Worm (Caenorhabditis elegans): ENCODE data around the gene skr-13.

The skr-13 gene

DNA sequence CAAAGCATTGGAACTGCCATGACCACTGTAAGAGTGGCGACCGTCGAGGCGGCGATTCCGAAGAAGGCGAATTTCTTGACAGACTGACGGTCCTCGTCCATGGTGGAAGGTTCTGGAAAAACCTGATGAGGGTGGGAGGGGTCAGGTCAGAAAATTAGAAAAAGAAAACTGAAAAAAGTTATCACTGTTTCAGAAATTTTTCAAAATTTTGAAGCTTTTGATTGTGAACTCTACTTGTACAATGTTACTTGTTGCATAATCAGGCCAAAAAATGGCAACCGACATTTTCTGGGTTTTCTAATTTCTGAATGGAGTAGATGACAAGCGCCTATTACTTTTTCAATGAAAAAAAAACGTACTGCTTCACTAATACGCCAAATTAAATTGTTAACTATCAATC, 21.2 kb upstream of the skr-13 start, which contains the start of gene col-138:
col-138 (minus strand) TSS at position 101 of the 400 bp plus-strand sequence.
- TF ChIP-seq ctbp-1 (GFP tag; IDR thresholded peaks at IDR 0.05) (0 out of 2 replicates have a peak, but pooled peaks have one; percentile 13), R02D3.7 (tag; optimal IDR thresholded peaks at IDR 0.05) (no peak), T26A8.4 (GFP tag; IDR thresholded peaks at IDR 0.05) (peak; percentile 50; the same call in 1 of the 2 replicates)

DNA sequence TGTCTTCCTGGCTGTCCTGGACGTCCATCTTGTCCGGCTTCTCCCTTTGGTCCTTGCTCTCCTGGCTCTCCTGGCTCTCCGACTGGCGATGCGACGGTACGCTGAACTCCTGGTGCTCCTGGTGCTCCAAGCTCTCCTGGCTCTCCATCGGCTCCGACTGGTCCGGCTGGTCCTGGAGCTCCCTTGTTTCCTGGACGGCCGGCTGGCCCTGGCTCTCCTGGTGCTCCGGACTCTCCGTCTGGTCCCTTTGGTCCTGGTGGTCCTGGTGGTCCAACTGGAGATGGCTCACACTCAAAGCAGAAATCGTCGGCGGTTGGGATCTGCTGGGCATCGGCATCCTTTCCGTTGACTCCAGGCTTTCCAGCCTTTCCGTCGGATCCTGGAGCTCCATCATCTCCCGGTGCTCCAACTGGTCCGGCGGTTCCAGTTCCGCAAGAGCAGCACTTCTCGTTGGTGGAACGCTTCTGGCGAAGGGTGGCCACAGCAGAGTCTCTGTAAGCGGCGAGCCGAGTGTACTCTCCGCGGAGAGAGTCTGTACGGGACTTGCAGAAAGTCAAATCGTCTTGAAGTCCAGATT, 20.7 kb upstream of the skr-13 start:
- no peak for TF ChIP-seq hlh-11 (tag; optimal IDR thresholded peaks at IDR 0.05)
- no peak for TF ChIP-seq fos-1 (tag; optimal IDR thresholded peaks at IDR 0.05)
- no peak for TF ChIP-seq nhr-11 (tag; optimal IDR thresholded peaks at IDR 0.05)
- TF ChIP-seq sdz-12 (GFP tag; optimal IDR thresholded peaks at IDR 0.05) = peak; percentile 26
- 0 out of 2 replicates have a peak, but pooled peaks have one; percentile 18 for TF ChIP-seq arid-1 (GFP tag; conservative IDR thresholded peaks at IDR 0.05)
- no peak for TF ChIP-seq saeg-2 (GFP tag; IDR thresholded peaks at IDR 0.05)
- no peak for TF ChIP-seq spr-1 (tag; optimal IDR thresholded peaks at IDR 0.05)
- no peak for TF ChIP-seq nhr-77 (tag; optimal IDR thresholded peaks at IDR 0.05)
- no peak for TF ChIP-seq unc-62 (GFP tag; optimal IDR thresholded peaks at IDR 0.05 in 1 of 2)
- TF ChIP-seq unc-62 (tag; optimal IDR thresholded peaks at IDR 0.05) = no peak
- peak; percentile 33; the same call in 1 of the 2 replicates for TF ChIP-seq pha-4 (GFP tag; IDR thresholded peaks at IDR 0.05)
- TF ChIP-seq pha-4 (tag; optimal IDR thresholded peaks at IDR 0.05) = no peak
- TF ChIP-seq mxl-3 (GFP tag; optimal IDR thresholded peaks at IDR 0.05) = no peak
- 0 out of 2 replicates have a peak, but pooled peaks have one; percentile 5 for TF ChIP-seq T26A8.4 (GFP tag; IDR thresholded peaks at IDR 0.05)
- peak; percentile 29 for TF ChIP-seq nhr-102 (tag; optimal IDR thresholded peaks at IDR 0.05)
- TF ChIP-seq set-16 (GFP tag; IDR thresholded peaks at IDR 0.05) = peak; percentile 99
- TF ChIP-seq nhr-41 (GFP tag; IDR thresholded peaks at IDR 0.05) = no peak
- no peak for TF ChIP-seq skn-1 (tag; optimal IDR thresholded peaks at IDR 0.05)
- no peak for TF ChIP-seq zip-11 (GFP tag; IDR thresholded peaks at IDR 0.05)
- no peak for TF ChIP-seq ztf-7 (tag; optimal IDR thresholded peaks at IDR 0.05)
- no peak for TF ChIP-seq unc-39 (tag; optimal IDR thresholded peaks at IDR 0.05)
- TF ChIP-seq vab-7 (GFP tag; IDR thresholded peaks at IDR 0.05) = no peak
- TF ChIP-seq zfp-2 (tag; optimal IDR thresholded peaks at IDR 0.05) = no peak
- TF ChIP-seq dpl-1 (GFP tag; optimal IDR thresholded peaks at IDR 0.05) = no peak
- TF ChIP-seq daf-8 (GFP tag; IDR thresholded peaks at IDR 0.05) = no peak
- no peak for TF ChIP-seq nhr-25 (tag; optimal IDR thresholded peaks at IDR 0.05; ENCODE audit: borderline replicate concordance, insufficient read depth)
- no peak for TF ChIP-seq nhr-237 (tag; optimal IDR thresholded peaks at IDR 0.05)
- no peak for TF ChIP-seq nhr-48 (tag; optimal IDR thresholded peaks at IDR 0.05)
- no peak for TF ChIP-seq ceh-28 (tag; optimal IDR thresholded peaks at IDR 0.05)
- no peak for TF ChIP-seq nhr-6 (tag; optimal IDR thresholded peaks at IDR 0.05)
- no peak for TF ChIP-seq tra-1 (GFP tag; IDR thresholded peaks at IDR 0.05)

DNA sequence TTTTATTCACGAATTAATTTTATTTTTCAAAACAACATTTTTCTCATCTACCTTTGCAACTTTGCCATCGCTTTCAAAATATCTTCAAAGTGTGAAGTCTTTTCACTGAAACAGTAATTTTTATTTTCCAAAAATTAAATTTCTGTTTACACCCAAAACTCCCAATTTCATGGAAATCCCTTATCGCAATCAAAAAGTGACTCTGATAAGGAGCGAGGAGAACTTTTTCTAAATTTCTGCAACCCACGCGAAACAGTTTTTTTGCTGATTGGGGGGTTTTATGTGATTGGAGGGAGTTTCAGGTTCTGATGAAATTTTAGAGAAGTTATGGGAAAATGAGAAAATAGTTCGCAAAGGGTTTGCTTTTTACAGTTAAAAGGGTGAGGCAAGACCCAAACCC, 17.1 kb upstream of the skr-13 start:
- TF ChIP-seq pha-4 (GFP tag; IDR thresholded peaks at IDR 0.05) (no peak), pha-4 (tag; optimal IDR thresholded peaks at IDR 0.05) (no peak), daf-16 (GFP tag; optimal IDR thresholded peaks at IDR 0.05) (no peak), daf-16 (tag; optimal IDR thresholded peaks at IDR 0.05) (peak; percentile 61), pqm-1 (tag; optimal IDR thresholded peaks at IDR 0.05) (peak; percentile 86)

DNA sequence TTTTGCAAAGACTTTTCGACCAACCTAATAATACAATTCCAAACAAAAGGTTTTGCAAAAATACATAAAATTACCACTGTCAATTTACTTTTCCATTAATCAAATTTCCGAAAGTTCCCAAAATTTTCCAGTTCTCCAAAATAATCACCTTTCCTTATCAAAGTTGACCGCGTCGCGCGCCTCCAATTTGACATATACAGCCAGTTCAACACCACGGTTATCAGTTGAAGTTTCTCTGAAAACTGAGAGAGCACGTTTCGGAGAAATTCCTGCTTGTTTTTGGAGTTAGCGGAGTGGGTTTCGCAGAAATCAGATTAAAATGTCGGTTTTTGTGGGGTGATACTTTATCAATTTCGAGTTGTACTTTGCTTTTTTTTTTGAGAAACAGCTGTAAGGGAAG, 16.7 kb upstream of the skr-13 start:
- TF ChIP-seq lin-1 (GFP tag; IDR thresholded peaks at IDR 0.05) (0 out of 2 replicates have a peak, but pooled peaks have one; percentile 9), daf-16 (GFP tag; optimal IDR thresholded peaks at IDR 0.05) (no peak), daf-16 (tag; optimal IDR thresholded peaks at IDR 0.05) (peak; percentile 31), ztf-7 (tag; optimal IDR thresholded peaks at IDR 0.05) (no peak), attf-4 (tag; optimal IDR thresholded peaks at IDR 0.05) (no peak), nhr-41 (GFP tag; IDR thresholded peaks at IDR 0.05) (peak; percentile 34; the same call in 1 of the 2 replicates), nhr-28 (tag; optimal IDR thresholded peaks at IDR 0.05) (peak; percentile 43), dmd-6 (GFP tag; IDR thresholded peaks at IDR 0.05) (peak; percentile 78), tra-1 (GFP tag; IDR thresholded peaks at IDR 0.05) (no peak), hlh-11 (tag; optimal IDR thresholded peaks at IDR 0.05) (peak; percentile 52), lin-39 (tag; optimal IDR thresholded peaks at IDR 0.05) (no peak), dve-1 (tag; optimal IDR thresholded peaks at IDR 0.05; ENCODE audit: insufficient read depth) (peak; percentile 14), pqm-1 (tag; optimal IDR thresholded peaks at IDR 0.05) (peak; percentile 90)
